Fruit fly (Drosophila melanogaster) whole organism, embryonic: ENCODE measurements around the gene CG7556.
A peak's percentile ranks its signal among the peaks of the same experiment; 100 is the strongest.

Experiments
- Abd-B ChIP-seq: fragments of 200-800 bp; sonication (Bioruptor generic); optimal IDR thresholded peaks from 2 replicates; lab custom pipeline; 2018; ENCODE audit warnings: missing biosample characterization, mild to moderate bottlenecking, missing genetic modification characterization, moderate library complexity
- Atf-2 ChIP-seq: fragments of 200-800 bp; sonication (Bioruptor generic); optimal IDR thresholded peaks from 2 replicates; lab custom pipeline; 2016; ENCODE audit warnings: missing biosample characterization, missing genetic modification characterization
- Bteb2 ChIP-seq: fragments of 200-800 bp; sonication (Bioruptor generic); optimal IDR thresholded peaks from 2 replicates; lab custom pipeline; 2016; ENCODE audit warnings: missing biosample characterization, missing genetic modification characterization
- CG11504 ChIP-seq: fragments of 200-800 bp; sonication (Bioruptor generic); optimal IDR thresholded peaks from 3 replicates; lab custom pipeline; 2019; ENCODE audit warnings: missing biosample characterization, mild to moderate bottlenecking, missing genetic modification characterization, moderate library complexity
- CG12236 ChIP-seq: fragments of 200-800 bp; sonication (Bioruptor generic); optimal IDR thresholded peaks from 2 replicates; lab custom pipeline; 2016; ENCODE audit warnings: missing biosample characterization, missing genetic modification characterization
- CG12391 ChIP-seq: fragments of 200-800 bp; sonication (Bioruptor generic); optimal IDR thresholded peaks from 3 replicates; lab custom pipeline; 2018; ENCODE audit warnings: missing biosample characterization, mild to moderate bottlenecking, missing genetic modification characterization, moderate library complexity
- CG14965 ChIP-seq: fragments of 200-800 bp; sonication (Bioruptor generic); optimal IDR thresholded peaks from 2 replicates; lab custom pipeline; 2016; ENCODE audit warnings: missing biosample characterization, missing genetic modification characterization, borderline replicate concordance
- CG15696 ChIP-seq: fragments of 200-800 bp; sonication (Bioruptor generic); optimal IDR thresholded peaks from 2 replicates; lab custom pipeline; 2019; ENCODE audit warnings: missing biosample characterization, mild to moderate bottlenecking, missing genetic modification characterization, moderate library complexity
- CG17328 ChIP-seq: fragments of 200-800 bp; sonication (Bioruptor generic); IDR thresholded peaks from 2 replicates; pipeline ENCODE4 v1.3.6; 2022; ENCODE audit warnings: missing biosample characterization, missing genetic modification characterization
- CG2712 ChIP-seq: fragments of 200-800 bp; optimal IDR thresholded peaks from 3 replicates; lab custom pipeline; 2019; ENCODE audit warnings: missing biosample characterization, mild to moderate bottlenecking, missing genetic modification characterization, moderate library complexity
- CG4328 ChIP-seq: fragments of 200-800 bp; sonication (Bioruptor generic); optimal IDR thresholded peaks from 3 replicates; lab custom pipeline; 2017; ENCODE audit warnings: missing biosample characterization, missing genetic modification reagents, missing genetic modification characterization
- CG8478 ChIP-seq: fragments of >200 bp; optimal IDR thresholded peaks from 2 replicates; lab custom pipeline; 2018
- CG9727 ChIP-seq: fragments of 200-800 bp; sonication (Bioruptor generic); optimal IDR thresholded peaks from 3 replicates; lab custom pipeline; 2017; ENCODE audit warnings: missing biosample characterization, mild to moderate bottlenecking, missing genetic modification characterization
- Chrac-16 ChIP-seq: fragments of 200-800 bp; sonication (Bioruptor generic); optimal IDR thresholded peaks from 3 replicates; lab custom pipeline; 2016; ENCODE audit warnings: missing biosample characterization, missing genetic modification characterization
- Dad ChIP-seq: fragments of 200-800 bp; sonication (Bioruptor generic); optimal IDR thresholded peaks from 3 replicates; lab custom pipeline; 2016; ENCODE audit warnings: missing biosample characterization, missing genetic modification characterization
- Deaf1 ChIP-seq: fragments of 200-800 bp; optimal IDR thresholded peaks from 3 replicates; lab custom pipeline; 2019; ENCODE audit warnings: missing biosample characterization, mild to moderate bottlenecking, missing genetic modification characterization, moderate library complexity
- Drgx ChIP-seq: fragments of 200-800 bp; sonication (Bioruptor generic); IDR thresholded peaks from 2 replicates; pipeline ENCODE4 v1.3.6; 2022; ENCODE audit warnings: missing biosample characterization, missing genetic modification characterization
- Eip74EF ChIP-seq, 2 experiments: fragments of 200-800 bp in 1 of 2; fragments of >200 bp in 1 of 2; sonication (Bioruptor generic) in 1 of 2; optimal IDR thresholded peaks; 2 replicates each; lab custom pipeline; 2017 to 2019; ENCODE audit warnings: missing biosample characterization in 2 of 2, missing genetic modification characterization in 2 of 2, mild to moderate bottlenecking in 1 of 2, moderate library complexity in 1 of 2
- HLH3B ChIP-seq: fragments of 200-800 bp; sonication (Bioruptor generic); IDR thresholded peaks from 2 replicates; pipeline ENCODE4 v1.3.6; 2022; ENCODE audit warnings: missing biosample characterization, missing genetic modification characterization
- HLHmδ ChIP-seq: fragments of 200-800 bp; sonication (Bioruptor generic); optimal IDR thresholded peaks from 2 replicates; lab custom pipeline; 2018; ENCODE audit warnings: missing biosample characterization, mild to moderate bottlenecking, missing genetic modification characterization, moderate library complexity
- Hmr ChIP-seq: fragments of 200-800 bp; sonication (Bioruptor generic); optimal IDR thresholded peaks from 3 replicates; lab custom pipeline; 2017; ENCODE audit warnings: mild to moderate bottlenecking, missing biosample characterization, missing genetic modification reagents, missing genetic modification characterization
- Hr78 ChIP-seq, 2 experiments: fragments of 200-800 bp in 1 of 2; fragments of >200 bp in 1 of 2; sonication (Bioruptor generic) in 1 of 2; optimal IDR thresholded peaks; 2 replicates each; lab custom pipeline; 2017 to 2019; ENCODE audit warnings: missing biosample characterization in 2 of 2, missing genetic modification characterization in 2 of 2, mild to moderate bottlenecking in 1 of 2, moderate library complexity in 1 of 2
- Hsf ChIP-seq: fragments of 200-800 bp; sonication (Bioruptor generic); optimal IDR thresholded peaks from 3 replicates; lab custom pipeline; 2016; ENCODE audit warnings: missing biosample characterization, missing genetic modification characterization
- Max ChIP-seq: fragments of 200-800 bp; sonication (Bioruptor generic); optimal IDR thresholded peaks from 2 replicates; lab custom pipeline; 2016; ENCODE audit warnings: missing biosample characterization, mild to moderate bottlenecking, missing genetic modification characterization
- Meics ChIP-seq: fragments of 200-800 bp; sonication (Bioruptor generic); optimal IDR thresholded peaks from 2 replicates; lab custom pipeline; 2017; ENCODE audit warnings: missing biosample characterization, mild to moderate bottlenecking, missing genetic modification characterization
- Nf-YA ChIP-seq: fragments of 200-800 bp; sonication (Bioruptor generic); IDR thresholded peaks from 2 replicates; pipeline ENCODE4 v1.3.6; 2022; ENCODE audit warnings: missing biosample characterization, missing genetic modification characterization
- Oli ChIP-seq: fragments of 200-800 bp; sonication (Bioruptor generic); optimal IDR thresholded peaks from 2 replicates; lab custom pipeline; 2018; ENCODE audit warnings: missing biosample characterization, mild to moderate bottlenecking, missing genetic modification characterization, moderate library complexity
- Optix ChIP-seq: fragments of 200-800 bp; sonication (Bioruptor generic); IDR thresholded peaks from 3 replicates; pipeline ENCODE4 v1.3.6; 2022; ENCODE audit warnings: missing biosample characterization, missing genetic modification characterization
- Trl ChIP-seq, 3 experiments: fragments of >200 bp in 2 of 3; fragments of 200-800 bp in 1 of 3; sonication (Bioruptor generic) in 1 of 3; optimal IDR thresholded peaks; 2 replicates in 1 of 3; 3 replicates in 2 of 3; lab custom pipeline; 2016 to 2017; ENCODE audit warnings: missing biosample characterization in 1 of 3, missing genetic modification characterization in 1 of 3
- Xbp1 ChIP-seq: fragments of 200-800 bp; sonication (Bioruptor generic); optimal IDR thresholded peaks from 3 replicates; lab custom pipeline; 2016; ENCODE audit warnings: missing biosample characterization, mild to moderate bottlenecking, missing genetic modification characterization
- chinmo ChIP-seq: fragments of 200-800 bp; sonication (Bioruptor generic); IDR thresholded peaks from 4 replicates; pipeline ENCODE4 v1.3.6; 2022; ENCODE audit warnings: missing biosample characterization, missing genetic modification characterization; ENCODE audit not compliant: partially characterized antibody
- eve ChIP-seq, 2 experiments: fragments of >200 bp; optimal IDR thresholded peaks; 2 replicates each; lab custom pipeline; 2017; ENCODE audit warnings: missing biosample characterization in 2 of 2, missing genetic modification characterization in 2 of 2
- fd96Cb ChIP-seq: fragments of 200-800 bp; sonication (Bioruptor generic); optimal IDR thresholded peaks from 2 replicates; lab custom pipeline; 2018; ENCODE audit warnings: missing biosample characterization, mild to moderate bottlenecking, missing genetic modification characterization, moderate library complexity
- gem ChIP-seq: fragments of 200-800 bp; sonication (Bioruptor generic); optimal IDR thresholded peaks from 2 replicates; lab custom pipeline; 2019; ENCODE audit warnings: missing biosample characterization, mild to moderate bottlenecking, missing genetic modification characterization, moderate library complexity
- lilli ChIP-seq: fragments of 200-800 bp; sonication (Bioruptor generic); optimal IDR thresholded peaks from 3 replicates; lab custom pipeline; 2016; ENCODE audit warnings: missing biosample characterization, missing genetic modification characterization
- lmd ChIP-seq: fragments of 200-800 bp; sonication (Bioruptor generic); IDR thresholded peaks from 2 replicates; pipeline ENCODE4 v1.3.6; 2022; ENCODE audit warnings: missing biosample characterization, missing genetic modification characterization
- mirr ChIP-seq: fragments of 200-800 bp; sonication (Bioruptor generic); optimal IDR thresholded peaks from 3 replicates; lab custom pipeline; 2018; ENCODE audit warnings: missing biosample characterization, mild to moderate bottlenecking, missing genetic modification characterization
- phol ChIP-seq: fragments of 200-800 bp; sonication (Bioruptor generic); optimal IDR thresholded peaks from 3 replicates; lab custom pipeline; 2018; ENCODE audit warnings: missing biosample characterization, mild to moderate bottlenecking, missing genetic modification characterization, moderate library complexity
- row ChIP-seq: fragments of 200-800 bp; sonication (Bioruptor generic); IDR thresholded peaks from 3 replicates; pipeline ENCODE4 v1.3.6; 2022; ENCODE audit warnings: missing biosample characterization, missing genetic modification characterization
- sd ChIP-seq: fragments of 200-800 bp; sonication (Bioruptor generic); optimal IDR thresholded peaks from 3 replicates; lab custom pipeline; 2018; ENCODE audit warnings: missing biosample characterization, mild to moderate bottlenecking, missing genetic modification characterization, moderate library complexity
- ssp ChIP-seq: fragments of 200-800 bp; sonication (Bioruptor generic); IDR thresholded peaks from 2 replicates; pipeline ENCODE4 v1.3.6; 2022; ENCODE audit warnings: missing biosample characterization, missing genetic modification characterization
- tin ChIP-seq: fragments of 200-800 bp; sonication (Bioruptor generic); optimal IDR thresholded peaks from 3 replicates; lab custom pipeline; 2016; ENCODE audit warnings: missing biosample characterization, missing genetic modification characterization
- trh ChIP-seq: fragments of 200-800 bp; sonication (Bioruptor generic); optimal IDR thresholded peaks from 2 replicates; lab custom pipeline; 2016; ENCODE audit warnings: missing biosample characterization, missing genetic modification characterization

Gene CG7556

DNA sequence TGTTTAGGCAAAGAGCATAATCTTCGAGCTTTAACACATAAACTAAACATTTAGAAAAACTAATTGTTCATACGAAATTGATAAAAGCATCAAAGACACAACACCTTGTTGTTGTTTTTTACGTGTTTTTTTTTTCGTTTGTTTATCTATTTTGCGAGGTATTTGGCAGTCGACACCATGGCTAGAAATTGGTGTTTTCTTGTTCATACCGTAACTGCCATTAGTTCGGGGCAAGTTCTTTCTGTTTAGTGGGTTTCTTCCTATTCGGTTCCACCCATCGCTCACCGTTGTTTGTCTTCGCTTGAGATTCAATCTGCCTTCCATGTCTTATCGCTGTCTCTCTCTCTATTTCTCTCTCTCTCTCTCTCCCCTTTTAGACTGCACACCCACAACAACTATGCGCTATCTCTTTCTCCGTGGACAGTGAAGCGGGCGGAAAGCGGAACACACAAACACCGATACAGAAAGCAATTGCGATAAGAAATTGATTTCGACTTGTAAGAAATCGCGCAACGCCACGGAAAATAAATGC lies 33.1 kb downstream of the CG7556 start (continued):
- peak; percentile 32 for TF ChIP-seq Chrac-16
- TF ChIP-seq Max (GFP tag; lab: Kevin White, UChicago): no peak
- peak; percentile 23 for TF ChIP-seq Atf-2
- peak; percentile 35 for TF ChIP-seq CG11504
- peak; percentile 78 for TF ChIP-seq row (GFP tag; lab: Robert Waterston, UW)
- no peak for TF ChIP-seq HLHmδ (GFP tag; lab: Kevin White, UChicago)
- TF ChIP-seq Hmr (GFP tag; lab: Kevin White, UChicago): peak; percentile 6
- TF ChIP-seq Bteb2: peak; percentile 37
- peak; percentile 54 for TF ChIP-seq lilli
- TF ChIP-seq fd96Cb (tag; lab: Kevin White, UChicago): peak; percentile 22
- peak; percentile 53 for TF ChIP-seq Dad (GFP tag; lab: Kevin White, UChicago)
- no peak for TF ChIP-seq ssp (GFP tag; lab: Robert Waterston, UW)
- peak; percentile 23 for TF ChIP-seq Meics
- TF ChIP-seq CG14965: no peak
- peak; percentile 27 for TF ChIP-seq CG9727
- peak; percentile 54 for TF ChIP-seq Abd-B
- TF ChIP-seq CG12391 (tag; lab: Kevin White, UChicago): no peak
- TF ChIP-seq Hr78 (GFP tag; optimal IDR thresholded peaks at IDR 0.05; lab: Kevin White, UChicago): peak in 1 of 2 experiments; percentile 7
- TF ChIP-seq Nf-YA (GFP tag; lab: Robert Waterston, UW): no peak
- peak; percentile 33 for TF ChIP-seq Oli (tag; lab: Kevin White, UChicago)
- no peak for TF ChIP-seq CG4328
- peak in 1 of 2 experiments; percentile 28 for TF ChIP-seq Eip74EF (GFP tag; optimal IDR thresholded peaks at IDR 0.05; lab: Kevin White, UChicago)
- TF ChIP-seq phol: peak; percentile 16
- peak; percentile 56 for TF ChIP-seq gem (tag; lab: Kevin White, UChicago)
- TF ChIP-seq Optix: 0 out of 3 replicates have a peak, but pooled peaks have one; percentile 34
- no peak for TF ChIP-seq CG15696 (tag; lab: Kevin White, UChicago)
- 0 out of 4 replicates have a peak, but pooled peaks have one; percentile 56 for TF ChIP-seq chinmo (GFP tag; lab: Robert Waterston, UW)
- 0 out of 2 replicates have a peak, but pooled peaks have one; percentile 12 for TF ChIP-seq CG17328
- TF ChIP-seq eve (GFP tag; optimal IDR thresholded peaks at IDR 0.05; lab: Kevin White, UChicago): peak in 1 of 2 experiments; percentile 84
- peak in 1 of 2 experiments; percentile 35 for TF ChIP-seq Trl (optimal IDR thresholded peaks at IDR 0.05; lab: Kevin White, UChicago)
- TF ChIP-seq Trl (GFP tag; optimal IDR thresholded peaks at IDR 0.05; lab: Kevin White, UChicago): no peak
- TF ChIP-seq CG2712 (tag; lab: Kevin White, UChicago): peak; percentile 3
- TF ChIP-seq Drgx (GFP tag; lab: Robert Waterston, UW): peak; percentile 11; the same call in 1 of the 2 replicates
- TF ChIP-seq sd (tag; lab: Kevin White, UChicago): peak; percentile 42
- peak; percentile 1 for TF ChIP-seq CG8478
- TF ChIP-seq mirr (GFP tag; lab: Kevin White, UChicago): peak; percentile 61
- peak; percentile 32; the same call in 1 of the 2 replicates for TF ChIP-seq lmd (GFP tag; lab: Robert Waterston, UW)
- no peak for TF ChIP-seq CG12236 (GFP tag; lab: Kevin White, UChicago)
- TF ChIP-seq Hsf (GFP tag; lab: Kevin White, UChicago): peak; percentile 43
- TF ChIP-seq HLH3B: 0 out of 2 replicates have a peak, but pooled peaks have one; percentile 16
- TF ChIP-seq Deaf1: peak; percentile 29
- TF ChIP-seq Xbp1 (GFP tag; lab: Kevin White, UChicago): peak; percentile 40
- TF ChIP-seq trh: peak; percentile 16
- TF ChIP-seq tin (GFP tag; lab: Kevin White, UChicago): peak; percentile 20
